Worm (Caenorhabditis elegans): ENCODE results near the gene fbxc-53.

The fbxc-53 gene

DNA sequence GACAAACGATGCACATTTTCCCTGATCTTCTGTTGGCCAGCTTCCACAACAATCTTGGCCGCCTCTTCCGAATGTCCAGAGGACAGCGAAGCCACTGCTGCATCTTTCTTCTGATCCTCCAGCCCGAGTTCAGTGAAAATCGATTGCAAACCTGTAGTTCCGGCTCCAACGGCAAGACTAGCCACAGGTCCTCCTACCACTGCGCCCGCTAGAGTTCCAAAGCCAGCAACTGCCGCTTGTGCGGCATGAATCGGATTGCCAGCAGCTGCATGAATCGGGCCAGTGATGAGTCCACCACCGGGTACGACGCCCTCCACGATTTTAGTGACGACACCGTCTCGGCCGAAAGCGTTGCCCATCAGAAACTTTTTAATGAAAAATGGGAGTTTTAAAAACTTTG lies 22.8 kb upstream of the fbxc-53 start, which contains the start of gene ifas-1:
ifas-1 (minus strand) TSS at position 387 of the 400 bp plus-strand sequence.
- TF ChIP-seq ceh-90 (tag; optimal IDR thresholded peaks at IDR 0.05) = no peak
- TF ChIP-seq nhr-84 (tag; optimal IDR thresholded peaks at IDR 0.05) = no peak
- no peak for TF ChIP-seq irx-1 (tag; optimal IDR thresholded peaks at IDR 0.05)
- no peak for TF ChIP-seq alr-1 (tag; optimal IDR thresholded peaks at IDR 0.05; ENCODE audit: borderline replicate concordance)
- no peak for TF ChIP-seq ets-5 (GFP tag; IDR thresholded peaks at IDR 0.05)
- no peak for TF ChIP-seq mab-9 (GFP tag; IDR thresholded peaks at IDR 0.05)

- no peak for TF ChIP-seq lin-14 (GFP tag; optimal IDR thresholded peaks at IDR 0.05)
- TF ChIP-seq sptf-1 (tag; optimal IDR thresholded peaks at IDR 0.05) = no peak
- TF ChIP-seq swsn-7 (tag; optimal IDR thresholded peaks at IDR 0.05) = no peak
- TF ChIP-seq hlh-4 (tag; optimal IDR thresholded peaks at IDR 0.05) = no peak
- TF ChIP-seq fos-1 (tag; optimal IDR thresholded peaks at IDR 0.05) = no peak
- TF ChIP-seq mdl-1 (tag; optimal IDR thresholded peaks at IDR 0.05) = no peak
- no peak for TF ChIP-seq unc-62 (GFP tag; optimal IDR thresholded peaks at IDR 0.05)
- no peak for TF ChIP-seq lin-13 (GFP tag; optimal IDR thresholded peaks at IDR 0.05)
- TF ChIP-seq hpl-2 (GFP tag; optimal IDR thresholded peaks at IDR 0.05) = no peak
- TF ChIP-seq pqm-1 (tag; optimal IDR thresholded peaks at IDR 0.05) = no peak
- no peak for TF ChIP-seq sup-37 (GFP tag; optimal IDR thresholded peaks at IDR 0.05)
- no peak for TF ChIP-seq snpc-4 (tag; optimal IDR thresholded peaks at IDR 0.05)
- no peak for TF ChIP-seq snu-23 (GFP tag; optimal IDR thresholded peaks at IDR 0.05)
- TF ChIP-seq tlp-1 (tag; optimal IDR thresholded peaks at IDR 0.05) = no peak
- no peak for TF ChIP-seq nhr-12 (tag; optimal IDR thresholded peaks at IDR 0.05)
- no peak for TF ChIP-seq nhr-84 (tag; optimal IDR thresholded peaks at IDR 0.05)
- no peak for TF ChIP-seq unc-30 (tag; optimal IDR thresholded peaks at IDR 0.05)
- TF ChIP-seq zag-1 (tag; optimal IDR thresholded peaks at IDR 0.05) = no peak
- no peak for TF ChIP-seq C04F5.9 (tag; optimal IDR thresholded peaks at IDR 0.05)
Measured at ce11 chrII:3690646-3691045, 20.4 kb upstream of the fbxc-53 start, which contains the start of gene srx-101. Gene srx-101 (minus strand): TSS chrII:3690746.

ce11 chrII:3694664-3695063 lies 16.4 kb upstream of the fbxc-53 start, which contains the start of gene srx-102:
Gene srx-102 (minus strand): TSS chrII:3694764.
- TF ChIP-seq hlh-4 (tag; optimal IDR thresholded peaks at IDR 0.05) (no peak), aly-2 (tag; optimal IDR thresholded peaks at IDR 0.05) (no peak), zag-1 (tag; optimal IDR thresholded peaks at IDR 0.05) (no peak), skn-1 (tag; optimal IDR thresholded peaks at IDR 0.05) (no peak), efl-1 (optimal IDR thresholded peaks at IDR 0.05) (no peak), efl-1 (GFP tag; optimal IDR thresholded peaks at IDR 0.05 in 1 of 2) (no peak), zip-4 (GFP tag; optimal IDR thresholded peaks at IDR 0.05) (no peak), nhr-90 (tag; optimal IDR thresholded peaks at IDR 0.05; ENCODE audit: poor library complexity) (no peak)

DNA sequence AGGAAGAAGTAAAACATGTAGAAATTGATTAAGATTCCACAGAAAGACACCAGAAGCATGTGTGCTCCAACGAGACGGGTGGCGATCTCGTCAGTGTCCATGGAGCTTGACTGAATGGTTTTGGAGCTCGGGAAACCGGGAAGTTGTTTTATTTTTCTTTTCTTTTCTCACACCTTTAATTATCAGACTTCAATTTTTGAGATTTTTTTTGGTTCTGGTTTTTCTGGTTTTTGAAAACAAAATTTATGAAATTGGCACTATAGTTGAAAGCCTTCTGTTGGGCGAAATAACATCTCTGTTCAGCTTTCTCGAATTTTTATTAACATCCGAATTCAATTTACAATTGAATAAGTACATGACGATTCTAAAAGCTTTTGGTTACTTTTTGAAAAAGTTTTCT lies 11.5 kb upstream of the fbxc-53 start, which contains the start of gene srx-104:
srx-104 (minus strand) TSS at position 101 of the 400 bp plus-strand sequence.
- no peak for TF ChIP-seq mab-9 (GFP tag; IDR thresholded peaks at IDR 0.05)
- no peak for TF ChIP-seq ceh-90 (tag; optimal IDR thresholded peaks at IDR 0.05)
- TF ChIP-seq efl-3 (GFP tag; optimal IDR thresholded peaks at IDR 0.05) = no peak
- no peak for TF ChIP-seq lin-35 (GFP tag; optimal IDR thresholded peaks at IDR 0.05)
- TF ChIP-seq tbx-2 (tag; optimal IDR thresholded peaks at IDR 0.05) = no peak
- TF ChIP-seq F16B12.6 (tag; optimal IDR thresholded peaks at IDR 0.05) = no peak
- no peak for TF ChIP-seq lin-14 (GFP tag; optimal IDR thresholded peaks at IDR 0.05)
- no peak for TF ChIP-seq fos-1 (tag; optimal IDR thresholded peaks at IDR 0.05)
- no peak for TF ChIP-seq zip-4 (GFP tag; optimal IDR thresholded peaks at IDR 0.05)
- TF ChIP-seq hlh-4 (tag; optimal IDR thresholded peaks at IDR 0.05) = no peak
- TF ChIP-seq snpc-4 (tag; optimal IDR thresholded peaks at IDR 0.05) = no peak
- TF ChIP-seq nhr-28 (tag; optimal IDR thresholded peaks at IDR 0.05) = no peak
- TF ChIP-seq lin-13 (GFP tag; optimal IDR thresholded peaks at IDR 0.05) = no peak

DNA sequence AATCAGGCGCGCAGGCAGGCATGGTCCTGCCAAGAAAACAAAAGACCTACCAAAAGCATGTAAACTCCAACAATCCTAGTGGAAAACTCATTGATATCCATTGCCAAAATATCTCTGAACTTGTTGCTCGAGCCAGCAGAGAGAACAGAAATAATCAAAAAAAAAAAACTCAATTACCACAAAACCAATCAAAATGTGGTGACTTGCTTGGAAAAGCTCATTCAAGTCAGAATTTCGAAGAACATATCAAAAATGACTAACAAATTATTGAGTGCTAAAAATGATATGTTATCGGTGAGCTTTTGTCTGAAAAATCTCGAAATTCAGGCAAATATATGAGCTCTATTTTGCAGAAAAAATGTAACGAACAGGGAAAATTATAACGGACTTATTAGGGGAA lies 9.8 kb upstream of the fbxc-53 start, which contains the start of gene srx-105:
srx-105 (minus strand) TSS at position 101 of the 400 bp plus-strand sequence.
- TF ChIP-seq pax-3 (tag; optimal IDR thresholded peaks at IDR 0.05) = no peak
- TF ChIP-seq grh-1 (GFP tag; IDR thresholded peaks at IDR 0.05) = no peak
- TF ChIP-seq nhr-76 (tag; optimal IDR thresholded peaks at IDR 0.05) = no peak
- TF ChIP-seq vab-15 (tag; optimal IDR thresholded peaks at IDR 0.05) = no peak
- no peak for TF ChIP-seq nhr-12 (tag; optimal IDR thresholded peaks at IDR 0.05)
- no peak for TF ChIP-seq ztf-4 (tag; optimal IDR thresholded peaks at IDR 0.05)
- TF ChIP-seq ceh-8 (GFP tag; optimal IDR thresholded peaks at IDR 0.05) = no peak
- TF ChIP-seq unc-30 (tag; optimal IDR thresholded peaks at IDR 0.05) = no peak
- TF ChIP-seq xbp-1 (tag; optimal IDR thresholded peaks at IDR 0.05) = no peak
- TF ChIP-seq unc-130 (tag; optimal IDR thresholded peaks at IDR 0.05) = no peak
- no peak for TF ChIP-seq C16A3.4 (tag; optimal IDR thresholded peaks at IDR 0.05)
- no peak for TF ChIP-seq nhr-90 (tag; optimal IDR thresholded peaks at IDR 0.05; ENCODE audit: poor library complexity)
- TF ChIP-seq dpl-1 (GFP tag; optimal IDR thresholded peaks at IDR 0.05) = no peak
- no peak for TF ChIP-seq unc-62 (GFP tag; optimal IDR thresholded peaks at IDR 0.05)
- no peak for TF ChIP-seq snpc-4 (tag; optimal IDR thresholded peaks at IDR 0.05)
- no peak for TF ChIP-seq lir-3 (tag; optimal IDR thresholded peaks at IDR 0.05; ENCODE audit: poor library complexity)

Measured in whole organism, L1 larva.